Worm (Caenorhabditis elegans): ENCODE data around the gene C42D4.18.

ce11 chrIV:7190409-7190808 lies 23.8 kb downstream of the C42D4.18 start:
- TF ChIP-seq pha-4 (GFP tag; IDR thresholded peaks at IDR 0.05), result no peak
- TF ChIP-seq pha-4 (tag; optimal IDR thresholded peaks at IDR 0.05), result no peak
- TF ChIP-seq fkh-10 (GFP tag; optimal IDR thresholded peaks at IDR 0.05), result no peak
- TF ChIP-seq lin-39 (tag; optimal IDR thresholded peaks at IDR 0.05), result no peak
- TF ChIP-seq unc-39 (tag; optimal IDR thresholded peaks at IDR 0.05), result no peak
- no peak for TF ChIP-seq zfp-3 (GFP tag; conservative IDR thresholded peaks at IDR 0.05)
- TF ChIP-seq fos-1 (tag; optimal IDR thresholded peaks at IDR 0.05), result no peak
- no peak for TF ChIP-seq ama-1 (optimal IDR thresholded peaks at IDR 0.05)

Measured in whole organism, L4 larva.